Fruit fly (Drosophila melanogaster) whole organism, wandering third instar larva: ENCODE measurements around the gene Gtpx.

Experiments used
- CG32264 ChIP-seq: fragments of 200-800 bp; sonication (Bioruptor generic); optimal IDR thresholded peaks from 2 replicates; lab custom pipeline; 2016; ENCODE audit warnings: missing biosample characterization, missing genetic modification characterization
- HLH106 ChIP-seq: fragments of 200-800 bp; optimal IDR thresholded peaks from 3 replicates; lab custom pipeline; 2019; ENCODE audit warnings: missing biosample characterization, mild to moderate bottlenecking, missing genetic modification characterization, moderate library complexity
- Hr78 ChIP-seq: fragments of >200 bp; optimal IDR thresholded peaks from 2 replicates; lab custom pipeline; 2017; ENCODE audit warnings: missing biosample characterization, missing genetic modification characterization
- OdsH ChIP-seq: fragments of 200-800 bp; sonication (Bioruptor generic); optimal IDR thresholded peaks from 2 replicates; lab custom pipeline; 2016; ENCODE audit warnings: missing biosample characterization, mild to moderate bottlenecking, missing genetic modification characterization
- lola ChIP-seq: fragments of >200 bp; optimal IDR thresholded peaks from 2 replicates; lab custom pipeline; 2017; ENCODE audit warnings: missing biosample characterization, missing genetic modification characterization
- pan ChIP-seq: fragments of >200 bp; optimal IDR thresholded peaks from 2 replicates; lab custom pipeline; 2017
- psq ChIP-seq: fragments of 200-800 bp; sonication (Bioruptor generic); optimal IDR thresholded peaks from 3 replicates; lab custom pipeline; 2017; ENCODE audit warnings: missing biosample characterization, mild to moderate bottlenecking, missing genetic modification characterization, moderate library complexity
- sage ChIP-seq: fragments of 200-800 bp; sonication (Bioruptor generic); optimal IDR thresholded peaks from 2 replicates; lab custom pipeline; 2016; ENCODE audit warnings: missing biosample characterization, mild to moderate bottlenecking, missing genetic modification characterization
- usp ChIP-seq: fragments of >200 bp; optimal IDR thresholded peaks from 2 replicates; lab custom pipeline; 2017; ENCODE audit warnings: missing biosample characterization, missing genetic modification characterization

DNA sequence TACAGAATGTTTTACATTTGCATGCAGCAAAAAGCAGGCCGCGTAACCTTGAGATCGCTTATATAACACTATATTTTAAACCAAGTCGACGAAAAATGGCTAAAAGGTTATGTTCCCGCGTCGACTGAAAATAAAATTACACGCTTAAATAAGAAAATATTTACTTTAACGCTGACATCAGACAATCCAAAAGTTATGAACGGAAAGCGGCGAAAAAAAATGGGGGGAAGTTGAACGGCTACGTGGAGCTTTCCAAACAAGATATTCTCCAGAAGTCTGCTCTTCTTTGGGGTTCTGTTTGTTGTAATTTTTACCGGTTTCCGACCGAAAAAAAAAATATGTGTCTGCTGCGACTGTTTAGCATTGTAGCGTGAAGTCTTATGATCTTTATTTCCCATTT is 18.5 kb downstream of the Gtpx start:
- TF ChIP-seq sage (GFP tag; lab: Kevin White, UChicago), result no peak
- no peak for TF ChIP-seq psq (GFP tag; lab: Kevin White, UChicago)
- TF ChIP-seq OdsH (GFP tag; lab: Kevin White, UChicago), result no peak
- TF ChIP-seq Hr78, result no peak
- TF ChIP-seq CG32264 (GFP tag; lab: Kevin White, UChicago), result no peak
- TF ChIP-seq usp (GFP tag; lab: Kevin White, UChicago), result no peak
- TF ChIP-seq HLH106, result no peak
- no peak for TF ChIP-seq pan (lab: Kevin White, UChicago)
- TF ChIP-seq lola (GFP tag; lab: Kevin White, UChicago), result no peak
